Fruit fly (Drosophila melanogaster): Measurements from ENCODE around the gene wit.

wit gene

dm6 chr3L:4014349-4014748 is 57.2 kb downstream of the wit start:
- no peak for TF ChIP-seq Myc (optimal IDR thresholded peaks at IDR 0.05)
- no peak for TF ChIP-seq Dif (GFP tag; optimal IDR thresholded peaks at IDR 0.05; ENCODE audit: partially characterized antibody)
- no peak for TF ChIP-seq Abd-B (GFP tag; optimal IDR thresholded peaks at IDR 0.05)
- TF ChIP-seq Hr78 (GFP tag; optimal IDR thresholded peaks at IDR 0.05) = no peak
- TF ChIP-seq jim (GFP tag; optimal IDR thresholded peaks at IDR 0.05) = no peak
- no peak for TF ChIP-seq dmrt93B (GFP tag; optimal IDR thresholded peaks at IDR 0.05)
- no peak for TF ChIP-seq pan (optimal IDR thresholded peaks at IDR 0.05)
- TF ChIP-seq sage (GFP tag; optimal IDR thresholded peaks at IDR 0.05) = no peak

Measured in whole organism, wandering third instar larva.